Worm (Caenorhabditis elegans) whole organism, L4 larva: ENCODE data around the gene srbc-12.
"Not testable (repeated sequence)": the region's sequence is repeated elsewhere in the genome, so short reads cannot be mapped to it uniquely, and the experiment has no call there.

Source experiments
- D1046.2 ChIP-seq: fragments of 200-800 bp; sonication (Bioruptor generic); IDR thresholded peaks from 2 replicates; pipeline ENCODE4 v1.3.6; 2022; ENCODE audit warnings: missing genetic modification characterization, missing compliant biosample characterization
- T20F7.1 ChIP-seq: fragments of 200-800 bp; sonication (Bioruptor generic); optimal IDR thresholded peaks from 2 replicates; lab custom pipeline; 2018; ENCODE audit warnings: mild to moderate bottlenecking, missing genetic modification characterization, missing compliant biosample characterization
- Y75B8A.6 ChIP-seq: fragments of 200-800 bp; sonication (Bioruptor generic); IDR thresholded peaks from 2 replicates; pipeline ENCODE4 v1.3.6; 2022; ENCODE audit warnings: missing genetic modification reagents, missing genetic modification characterization, missing compliant biosample characterization
- ZK546.5 ChIP-seq, 2 experiments: sonication (generic microtip); optimal IDR thresholded peaks; 2 replicates each; lab custom pipeline; 2017; ENCODE audit warnings: missing biosample characterization in 2 of 2, missing genetic modification characterization in 2 of 2
- aly-2 ChIP-seq: sonication (generic microtip); optimal IDR thresholded peaks from 2 replicates; lab custom pipeline; 2018; ENCODE audit warnings: missing biosample characterization, missing genetic modification characterization
- ceh-82 ChIP-seq: sonication (generic microtip); optimal IDR thresholded peaks from 2 replicates; lab custom pipeline; 2017; ENCODE audit warnings: missing biosample characterization, missing genetic modification characterization
- ces-1 ChIP-seq: fragments of 150-350 bp; sonication (generic microtip); optimal IDR thresholded peaks from 4 replicates; lab custom pipeline; 2014; ENCODE audit warnings: missing biosample characterization, missing genetic modification reagents, missing genetic modification characterization
- daf-16 ChIP-seq, 3 experiments: sonication (generic microtip); optimal IDR thresholded peaks; 2 replicates each; lab custom pipeline; 2016 to 2017; ENCODE audit warnings: missing genetic modification characterization in 3 of 3, missing genetic modification reagents in 3 of 3, mild to moderate bottlenecking in 2 of 3, missing compliant biosample characterization in 2 of 3, missing biosample characterization in 1 of 3, moderate library complexity in 1 of 3
- daf-8 ChIP-seq: fragments of 200-800 bp; sonication (Bioruptor generic); IDR thresholded peaks from 2 replicates; pipeline ENCODE4 v1.3.6; 2022; ENCODE audit warnings: missing genetic modification characterization, missing compliant biosample characterization
- dmd-6 ChIP-seq: fragments of 200-800 bp; sonication (Bioruptor generic); IDR thresholded peaks from 2 replicates; pipeline ENCODE4 v1.3.6; 2022; ENCODE audit warnings: missing genetic modification reagents, missing genetic modification characterization, missing compliant biosample characterization
- dmd-8 ChIP-seq: fragments of 200-800 bp; sonication (Bioruptor generic); IDR thresholded peaks from 2 replicates; pipeline ENCODE4 v1.3.6; 2022; ENCODE audit warnings: missing genetic modification characterization, missing compliant biosample characterization
- egl-27 ChIP-seq: sonication (generic microtip); optimal IDR thresholded peaks from 3 replicates; lab custom pipeline; 2017; ENCODE audit warnings: missing biosample characterization, missing genetic modification reagents, missing genetic modification characterization
- egl-43 ChIP-seq: fragments of 200-800 bp; sonication (Bioruptor generic); IDR thresholded peaks from 2 replicates; pipeline ENCODE4 v1.3.6; 2022; ENCODE audit warnings: missing genetic modification reagents, missing genetic modification characterization, missing compliant biosample characterization
- hif-1 ChIP-seq, 2 experiments: sonication (generic microtip); optimal IDR thresholded peaks; 2 replicates each; lab custom pipeline; 2016 to 2017; ENCODE audit warnings: missing compliant biosample characterization in 2 of 2, missing genetic modification characterization in 2 of 2, missing genetic modification reagents in 2 of 2, missing genotype in 2 of 2, mild to moderate bottlenecking in 1 of 2
- hlh-30 ChIP-seq: sonication (generic microtip); optimal IDR thresholded peaks from 2 replicates; lab custom pipeline; 2017; ENCODE audit warnings: antibody characterized with exemption, mild to moderate bottlenecking, missing genetic modification characterization, missing compliant biosample characterization; ENCODE audit not compliant: insufficient read depth
- jun-1 ChIP-seq: fragments of 150-350 bp; optimal IDR thresholded peaks from 2 replicates; lab custom pipeline; 2014; ENCODE audit warnings: missing biosample characterization, missing genetic modification reagents, missing genetic modification characterization
- lin-15B ChIP-seq: fragments of 150-350 bp; sonication (generic microtip); optimal IDR thresholded peaks from 3 replicates; lab custom pipeline; 2014; ENCODE audit warnings: missing biosample characterization, missing genetic modification characterization
- mdl-1 ChIP-seq, 2 experiments: fragments of 150-350 bp in 1 of 2; sonication (generic microtip) in 1 of 2; optimal IDR thresholded peaks; 2 replicates each; lab custom pipeline; 2014 to 2017; ENCODE audit warnings: missing biosample characterization in 2 of 2, missing genetic modification characterization in 2 of 2
- mep-1 ChIP-seq: fragments of 150-350 bp; sonication (generic microtip); optimal IDR thresholded peaks from 3 replicates; lab custom pipeline; 2014; ENCODE audit warnings: missing biosample characterization, missing genetic modification characterization
- nhr-237 ChIP-seq: sonication (generic microtip); optimal IDR thresholded peaks from 2 replicates; lab custom pipeline; 2017; ENCODE audit warnings: missing biosample characterization, missing genetic modification characterization
- nhr-28 ChIP-seq: fragments of 150-350 bp; optimal IDR thresholded peaks from 2 replicates; lab custom pipeline; 2014; ENCODE audit warnings: missing biosample characterization, missing genetic modification characterization
- nhr-41 ChIP-seq: fragments of 200-800 bp; sonication (Bioruptor generic); IDR thresholded peaks from 2 replicates; pipeline ENCODE4 v1.3.6; 2022; ENCODE audit warnings: missing genetic modification reagents, missing genetic modification characterization, missing compliant biosample characterization
- nhr-6 ChIP-seq: fragments of 150-350 bp; optimal IDR thresholded peaks from 2 replicates; lab custom pipeline; 2014; ENCODE audit warnings: missing biosample characterization, missing genetic modification characterization
- nhr-76 ChIP-seq: fragments of 150-350 bp; optimal IDR thresholded peaks from 2 replicates; lab custom pipeline; 2014; ENCODE audit warnings: missing biosample characterization, missing genetic modification characterization
- nhr-77 ChIP-seq: fragments of 150-350 bp; optimal IDR thresholded peaks from 2 replicates; lab custom pipeline; 2014; ENCODE audit warnings: missing biosample characterization, missing genetic modification characterization
- pha-4 ChIP-seq, 2 experiments: fragments of 150-350 bp in 1 of 2; fragments of 200-800 bp in 1 of 2; sonication (Bioruptor generic) in 1 of 2; IDR thresholded peaks in 1 of 2; optimal IDR thresholded peaks in 1 of 2; 2 replicates each; pipeline versions ENCODE4 v1.3.6 to Lab custom; 2014 to 2022; ENCODE audit warnings: missing genetic modification characterization in 2 of 2, missing genetic modification reagents in 2 of 2, missing biosample characterization in 1 of 2, missing compliant biosample characterization in 1 of 2
- saeg-2 ChIP-seq: fragments of 200-800 bp; sonication (Bioruptor generic); IDR thresholded peaks from 2 replicates; pipeline ENCODE4 v1.3.6; 2022; ENCODE audit warnings: missing genetic modification reagents, missing genetic modification characterization, missing compliant biosample characterization
- set-16 ChIP-seq: fragments of 200-800 bp; sonication (Bioruptor generic); IDR thresholded peaks from 2 replicates; pipeline ENCODE4 v1.3.6; 2022; ENCODE audit warnings: missing genetic modification reagents, missing genetic modification characterization, missing compliant biosample characterization
- skn-1 ChIP-seq: fragments of 150-350 bp; optimal IDR thresholded peaks from 2 replicates; lab custom pipeline; 2014; ENCODE audit warnings: missing biosample characterization, missing genetic modification characterization
- snpc-4 ChIP-seq: fragments of 150-350 bp; optimal IDR thresholded peaks from 2 replicates; lab custom pipeline; 2014; ENCODE audit warnings: missing biosample characterization, missing genetic modification characterization
- tag-97 ChIP-seq: fragments of 200-800 bp; sonication (Bioruptor generic); IDR thresholded peaks from 2 replicates; pipeline ENCODE4 v1.3.6; 2022; ENCODE audit warnings: missing genetic modification characterization, missing compliant biosample characterization
- unc-130 ChIP-seq: sonication (generic microtip); optimal IDR thresholded peaks from 2 replicates; lab custom pipeline; 2016; ENCODE audit warnings: missing genetic modification reagents, missing genetic modification characterization, missing compliant biosample characterization

Gene srbc-12

DNA sequence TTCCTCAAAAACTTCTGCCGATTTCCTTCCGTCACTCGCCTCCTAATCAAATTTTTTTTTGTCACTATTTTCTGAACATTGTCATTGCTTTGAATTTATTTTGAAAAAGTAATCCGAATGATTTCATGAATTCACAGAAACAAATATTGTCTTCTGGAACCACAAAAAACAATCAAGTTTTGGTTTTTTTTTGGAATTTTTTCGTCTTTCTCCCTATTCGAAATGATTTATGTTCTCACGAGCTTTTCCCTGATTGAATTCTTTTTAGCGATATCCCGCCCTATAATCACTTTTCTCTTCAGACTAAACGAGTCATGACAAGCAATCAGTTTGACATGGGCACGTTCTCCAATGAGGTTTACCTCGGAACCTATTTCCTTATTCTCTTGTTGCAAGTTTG is 16.2 kb upstream of the srbc-12 start, which contains the start of gene F41H8.1:
F41H8.1 (plus strand) TSS at position 301 of the 400 bp plus-strand sequence.
- TF ChIP-seq nhr-237 (tag; lab: Kevin White, UChicago) (no peak), nhr-41 (GFP tag; lab: Robert Waterston, UW) (no peak), mdl-1 (tag; optimal IDR thresholded peaks at IDR 0.05; lab: Kevin White, UChicago) (no peak), daf-16 (GFP tag; optimal IDR thresholded peaks at IDR 0.05; lab: Kevin White, UChicago) (no peak), daf-16 (tag; optimal IDR thresholded peaks at IDR 0.05; lab: Kevin White, UChicago) (no peak)

DNA sequence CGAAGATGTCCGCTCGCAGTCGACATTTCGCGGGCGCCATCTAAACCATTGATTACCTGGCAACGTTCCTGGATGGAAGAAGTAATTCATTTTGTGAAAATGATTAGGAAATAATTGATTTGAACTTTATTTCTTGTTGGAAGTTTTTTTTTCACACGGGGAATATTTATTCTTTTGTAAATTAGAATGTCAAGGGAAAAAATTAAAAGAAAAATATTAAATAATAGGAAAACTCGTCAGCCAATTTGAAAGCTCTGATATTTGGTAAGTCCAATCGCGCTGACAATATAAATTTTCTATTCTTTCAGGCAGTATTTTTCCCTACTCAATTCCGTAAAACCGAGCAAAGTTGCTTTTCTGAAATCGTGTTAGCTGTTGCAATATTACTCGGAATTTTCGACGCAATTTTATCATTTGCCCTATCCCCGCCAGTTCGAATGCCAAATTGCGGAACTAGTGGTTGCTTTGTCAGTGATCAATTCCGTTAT is 10.6 kb upstream of the srbc-12 start, which contains the start of the genes K09C6.7 and K09C6.10:
K09C6.7 (minus strand) TSS at position 101 of the 488 bp plus-strand sequence.
K09C6.10 (plus strand) TSS at position 438 of the 488 bp plus-strand sequence.
- not testable (repeated sequence) for TF ChIP-seq ZK546.5 (tag; optimal IDR thresholded peaks at IDR 0.05; lab: Kevin White, UChicago); aly-2 (tag; lab: Kevin White, UChicago); nhr-41 (GFP tag; lab: Robert Waterston, UW)

ce11 chrV:842611-843010 is 7.0 kb upstream of the srbc-12 start:
- TF ChIP-seq set-16 (GFP tag; lab: Robert Waterston, UW) (peak; percentile 99), egl-43 (peak; percentile 62; the same call in 1 of the 2 replicates), pha-4 (GFP tag; IDR thresholded peaks at IDR 0.05; lab: Robert Waterston, UW) (peak; percentile 83; the same call in 1 of the 2 replicates), pha-4 (tag; optimal IDR thresholded peaks at IDR 0.05; lab: Kevin White, UChicago) (no peak), jun-1 (tag; lab: Kevin White, UChicago) (no peak), ceh-82 (no peak), lin-15B (tag; lab: Kevin White, UChicago) (no peak)
- TF ChIP-seq, all 104 proteins: peak for 3

DNA sequence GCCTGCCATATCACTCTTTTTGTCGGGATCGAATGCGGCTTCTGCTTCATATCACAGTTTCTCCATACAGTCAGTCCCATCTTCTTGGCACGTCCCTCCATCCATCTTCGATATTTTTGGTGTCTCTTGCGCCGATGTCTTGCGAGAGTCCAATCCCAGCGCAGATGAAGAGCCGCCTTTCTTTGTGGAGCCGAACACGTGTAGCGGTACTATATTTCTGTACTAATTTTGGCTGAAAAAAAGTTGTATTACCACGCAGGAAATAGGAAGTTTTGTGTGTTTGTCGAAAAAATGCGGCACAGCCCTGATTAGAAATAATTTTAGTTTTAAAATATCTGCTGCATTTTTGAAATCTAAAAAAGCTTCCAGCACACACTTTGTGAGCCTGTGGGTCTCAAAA is 6.5 kb upstream of the srbc-12 start, which contains the start of gene K09C6.8:
K09C6.8 (minus strand) TSS at position 101 of the 400 bp plus-strand sequence.
- TF ChIP-seq saeg-2; mdl-1 (tag; optimal IDR thresholded peaks at IDR 0.05; lab: Kevin White, UChicago); daf-8 (GFP tag; lab: Robert Waterston, UW): not testable (repeated sequence)

DNA sequence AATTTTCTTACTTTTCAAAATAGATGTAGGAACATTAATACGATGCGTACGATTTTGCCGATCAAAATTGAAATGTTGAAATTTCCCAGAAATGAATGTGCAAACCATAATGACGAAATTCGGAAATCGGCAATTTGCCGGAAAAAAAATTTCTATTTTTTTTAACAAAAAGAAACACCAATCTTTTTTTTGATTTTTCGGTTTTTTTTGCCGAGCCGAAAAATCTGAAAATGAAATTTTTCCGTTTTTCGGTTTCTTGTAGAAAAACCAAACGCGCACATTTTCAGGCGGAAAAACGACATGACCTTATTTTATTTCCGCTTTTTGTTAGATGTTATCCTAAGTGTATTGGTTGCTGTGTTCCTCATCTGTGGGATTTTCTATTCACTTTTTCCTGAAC is 2.1 kb upstream of the srbc-12 start, which contains the start of gene srbc-13:
srbc-13 (plus strand) TSS at position 301 of the 400 bp plus-strand sequence.
- no peak for TF ChIP-seq D1046.2 (GFP tag; lab: Robert Waterston, UW)
- TF ChIP-seq dmd-6 (GFP tag; lab: Robert Waterston, UW) = no peak
- no peak for TF ChIP-seq skn-1 (tag; lab: Kevin White, UChicago)
- no peak for TF ChIP-seq tag-97 (GFP tag; lab: Robert Waterston, UW)
- TF ChIP-seq hlh-30 (tag; lab: Kevin White, UChicago) = no peak
- TF ChIP-seq mep-1 (tag; lab: Kevin White, UChicago) = no peak
- TF ChIP-seq nhr-76 = no peak

ce11 chrV:849042-849441 is 570 bp upstream of the srbc-12 start:
- TF ChIP-seq jun-1 (tag; lab: Kevin White, UChicago) = no peak
- no peak for TF ChIP-seq dmd-8 (GFP tag; lab: Robert Waterston, UW)
- TF ChIP-seq dmd-6 (GFP tag; lab: Robert Waterston, UW) = no peak
- TF ChIP-seq snpc-4 (tag; lab: Kevin White, UChicago) = no peak
- no peak for TF ChIP-seq nhr-6 (tag; lab: Kevin White, UChicago)
- no peak for TF ChIP-seq ces-1 (GFP tag; lab: Kevin White, UChicago)
- TF ChIP-seq egl-43 = no peak
- TF ChIP-seq hif-1 (tag; optimal IDR thresholded peaks at IDR 0.05; lab: Kevin White, UChicago) = no peak
- TF ChIP-seq pha-4 (GFP tag; IDR thresholded peaks at IDR 0.05; lab: Robert Waterston, UW) = no peak
- TF ChIP-seq pha-4 (tag; optimal IDR thresholded peaks at IDR 0.05; lab: Kevin White, UChicago) = no peak
- TF ChIP-seq nhr-41 (GFP tag; lab: Robert Waterston, UW) = no peak
- TF ChIP-seq Y75B8A.6 (GFP tag; lab: Robert Waterston, UW) = no peak
- no peak for TF ChIP-seq egl-27 (tag; lab: Kevin White, UChicago)
- TF ChIP-seq unc-130 (GFP tag; lab: Kevin White, UChicago) = no peak
- no peak for TF ChIP-seq mep-1 (tag; lab: Kevin White, UChicago)
- no peak for TF ChIP-seq nhr-28
- no peak for TF ChIP-seq T20F7.1 (GFP tag; lab: Kevin White, UChicago)
- TF ChIP-seq nhr-77 = no peak
